Worm (Caenorhabditis elegans): ENCODE data around the gene F19B10.6.

ce11 chrII:3711047-3711446 is 47.4 kb upstream of the F19B10.6 start, which contains the start of gene fbxc-53:
- TF ChIP-seq ztf-25 (GFP tag; IDR thresholded peaks at IDR 0.05) (no peak), T07F8.4 (tag; optimal IDR thresholded peaks at IDR 0.05) (no peak), ama-1 (optimal IDR thresholded peaks at IDR 0.05) (no peak), ama-1 (GFP tag; optimal IDR thresholded peaks at IDR 0.05) (no peak), zfh-2 (GFP tag; conservative IDR thresholded peaks at IDR 0.05) (no peak)

Measured in whole organism, young adult.